Fruit fly (Drosophila melanogaster) whole organism: ENCODE measurements around the gene ash2.

ENCODE experiments used
- CG8478 ChIP-seq: fragments of >200 bp; optimal IDR thresholded peaks from 2 replicates; lab custom pipeline; 2018; ENCODE audit warnings: inconsistent platforms
- EcR ChIP-seq, 2 experiments: fragments of >200 bp; optimal IDR thresholded peaks; 2 replicates each; lab custom pipeline; 2017; ENCODE audit warnings: missing biosample characterization in 2 of 2, missing genetic modification characterization in 2 of 2, missing genetic modification reagents in 2 of 2

dm6 chr3R:24620569-24620968 is 29.4 kb upstream of the ash2 start:
- no peak for TF ChIP-seq CG8478 (lab: Kevin White, UChicago)
- no peak for TF ChIP-seq EcR (GFP tag; optimal IDR thresholded peaks at IDR 0.05; lab: Kevin White, UChicago)
